Fruit fly (Drosophila melanogaster) S2 (cell line): Measurements from ENCODE around the gene vrs.

Experiments used
- CG8478 ChIP-seq: fragments of >200 bp; optimal IDR thresholded peaks from 2 replicates; lab custom pipeline; 2018
- CTCF ChIP-seq, 2 experiments: fragments of >200 bp; optimal IDR thresholded peaks; 2 replicates each; lab custom pipeline; 2018

Gene vrs

DNA sequence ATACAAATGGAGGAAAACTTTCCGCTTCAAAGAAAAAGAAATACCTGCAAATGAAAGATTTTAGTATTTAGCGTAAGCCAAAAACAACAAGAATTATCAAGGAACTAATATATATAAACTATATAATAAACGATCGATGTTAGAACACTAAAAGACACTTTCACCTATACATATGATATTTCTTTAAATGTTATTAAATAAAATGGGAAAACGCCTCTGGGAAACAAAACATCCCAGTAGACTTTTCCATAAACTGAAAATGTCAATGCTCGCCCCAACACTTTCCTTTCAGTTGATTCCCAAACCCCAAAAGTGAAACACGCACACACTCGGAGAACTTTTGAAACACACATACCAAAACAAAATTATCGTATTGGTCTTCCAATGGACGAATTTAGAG, at the start of gene vrs:
Gene vrs, plus strand, starts transcription at position 301 of the 400 bp plus-strand sequence.
- TF ChIP-seq CG8478 (lab: Kevin White, UChicago) (no peak), CTCF (optimal IDR thresholded peaks at IDR 0.05; lab: Kevin White, UChicago) (no peak)

DNA sequence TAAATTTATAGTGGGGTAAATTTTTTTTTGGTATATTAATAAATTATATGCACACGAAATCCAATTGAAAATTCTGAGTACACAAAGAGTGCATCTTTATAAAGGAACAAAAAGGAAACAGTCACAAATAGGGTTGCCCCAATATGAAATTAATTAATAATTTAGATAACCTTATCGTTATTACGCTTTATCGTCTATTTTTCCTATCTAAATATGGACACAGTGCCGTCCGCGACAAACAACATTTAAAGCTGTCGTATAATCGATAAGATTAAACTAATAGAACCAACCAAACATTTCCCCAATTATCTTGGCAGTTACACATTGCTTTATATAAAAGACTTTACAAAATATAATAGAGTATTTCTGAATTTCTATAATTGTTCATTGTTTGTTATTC, 49.4 kb upstream of the vrs start:
- TF ChIP-seq CTCF (optimal IDR thresholded peaks at IDR 0.05; lab: Kevin White, UChicago) (no peak), CG8478 (lab: Kevin White, UChicago) (no peak)

DNA sequence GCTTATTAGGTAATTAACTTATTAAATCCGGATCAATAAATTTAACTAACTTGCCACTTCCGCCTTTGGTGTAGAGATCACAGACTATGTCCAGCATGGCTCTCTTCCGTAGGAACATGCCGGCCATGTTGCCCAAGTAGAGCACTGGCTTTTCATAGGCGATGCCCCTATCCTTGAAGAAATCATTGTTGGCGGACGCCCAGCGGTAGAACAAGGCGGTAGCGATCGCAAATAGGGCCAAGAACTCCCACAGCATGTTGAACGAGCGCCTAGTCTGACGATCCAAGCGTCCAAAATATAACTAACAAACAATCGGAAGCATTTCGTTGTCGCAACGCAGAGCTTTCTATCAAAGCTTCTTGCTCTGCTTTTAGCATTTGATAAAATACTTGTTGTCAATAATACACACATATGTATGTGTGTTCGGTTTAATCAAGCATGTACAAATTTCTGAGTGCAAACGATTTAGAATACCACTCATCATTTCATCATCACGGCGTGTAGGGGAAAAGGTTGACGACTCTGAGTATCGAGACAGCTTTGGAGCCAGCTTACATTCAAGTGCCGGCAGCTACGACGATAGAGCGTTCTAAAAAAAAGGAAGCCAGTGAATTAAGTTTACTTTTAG, 48.7 kb upstream of the vrs start, which contains the start of gene Cyp9f3:
Gene Cyp9f3, minus strand, starts transcription at position 310 of the 628 bp plus-strand sequence.
- TF ChIP-seq CG8478 (lab: Kevin White, UChicago) (no peak), CTCF (optimal IDR thresholded peaks at IDR 0.05; lab: Kevin White, UChicago) (no peak)

DNA sequence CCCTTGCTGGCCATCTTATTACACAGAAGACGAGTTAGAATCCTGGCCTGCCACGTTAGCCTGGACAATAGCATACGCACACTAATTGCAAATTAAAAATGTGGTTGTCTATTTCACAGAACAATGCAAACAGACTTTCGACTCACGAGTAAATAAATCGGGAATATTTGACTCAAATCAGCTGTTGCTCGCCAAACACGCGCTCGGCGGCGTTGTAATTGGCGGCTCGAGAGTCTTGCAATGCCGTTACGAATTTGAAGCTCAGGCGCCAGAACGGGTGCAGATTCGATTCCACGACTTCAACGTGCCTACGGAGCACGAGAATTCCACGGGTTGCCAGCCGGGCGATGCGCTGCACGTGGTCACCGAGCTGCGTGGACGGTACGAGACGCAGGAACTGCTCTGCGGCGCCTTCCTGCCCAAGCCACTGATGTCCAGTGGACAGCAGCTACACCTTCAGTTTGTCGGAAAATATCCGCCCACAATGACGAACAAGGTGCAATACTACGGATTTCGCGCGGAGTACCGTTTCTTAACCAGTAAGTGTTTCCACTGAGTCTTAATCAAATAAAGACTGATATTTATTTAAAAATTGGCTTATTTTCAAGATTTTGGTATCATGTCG, 45.7 kb upstream of the vrs start, which contains the start of gene DNAlig3:
Gene DNAlig3, minus strand, starts transcription at position 168 of the 625 bp plus-strand sequence.
- no peak for TF ChIP-seq CG8478 (lab: Kevin White, UChicago)
- peak; percentile 6 to 13 for TF ChIP-seq CTCF (optimal IDR thresholded peaks at IDR 0.05; lab: Kevin White, UChicago)

DNA sequence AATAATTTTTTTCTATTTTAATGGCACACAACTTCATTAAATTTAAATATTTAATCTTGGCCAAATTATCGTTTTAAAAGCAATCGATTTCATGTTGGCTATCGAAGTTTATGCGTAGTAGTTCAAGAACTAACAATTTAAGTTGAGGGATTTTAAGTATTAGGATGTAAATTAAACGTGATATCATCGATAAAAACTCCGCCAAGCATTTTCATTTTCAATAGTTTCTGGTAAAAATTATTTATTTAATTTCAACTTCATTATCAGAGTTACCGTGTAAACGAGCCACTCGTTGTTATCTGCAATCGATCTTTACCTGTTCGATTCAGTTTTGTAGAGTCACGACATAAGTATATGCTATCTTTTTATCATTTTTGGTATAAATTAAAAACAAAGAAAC, 44.5 kb upstream of the vrs start:
- TF ChIP-seq CG8478 (lab: Kevin White, UChicago): no peak
- no peak for TF ChIP-seq CTCF (optimal IDR thresholded peaks at IDR 0.05; lab: Kevin White, UChicago)

DNA sequence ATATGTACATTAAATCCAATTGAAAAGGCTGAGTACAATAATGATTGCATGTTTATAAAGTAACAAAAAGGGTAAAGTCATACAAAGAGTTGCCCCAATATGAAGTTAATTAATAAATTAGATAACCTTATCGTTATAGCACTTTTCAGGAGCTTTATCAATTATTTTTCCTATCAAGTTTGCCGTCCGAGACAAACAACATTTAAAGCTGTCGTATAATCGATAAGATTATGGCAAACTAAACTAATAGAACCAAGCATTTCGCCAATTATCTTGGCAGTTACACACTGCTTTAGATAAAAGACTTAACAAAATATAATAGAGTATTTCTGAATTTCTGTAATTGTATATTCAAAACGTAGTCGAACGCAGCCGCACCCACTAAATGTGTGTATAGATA, 42.3 kb upstream of the vrs start:
- TF ChIP-seq CG8478 (lab: Kevin White, UChicago) (no peak), CTCF (optimal IDR thresholded peaks at IDR 0.05; lab: Kevin White, UChicago) (no peak)

DNA sequence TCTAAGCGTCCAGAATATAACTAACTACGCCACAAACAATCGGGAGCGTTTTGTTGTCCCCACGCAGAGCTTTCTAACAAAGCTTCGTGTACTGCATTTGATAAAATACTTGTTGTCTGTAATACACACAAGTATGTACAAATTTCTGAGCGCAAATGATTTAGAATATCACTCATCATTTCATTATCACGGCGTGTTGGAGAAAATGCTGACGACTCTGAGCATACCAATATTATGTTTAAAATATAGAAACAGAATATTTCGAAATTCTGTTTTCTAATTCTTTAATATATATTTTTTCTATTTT, 41.6 kb upstream of the vrs start, which contains the start of gene Cyp9f2:
Gene Cyp9f2, minus strand, starts transcription at position 101 of the 307 bp plus-strand sequence.
- TF ChIP-seq CTCF (optimal IDR thresholded peaks at IDR 0.05; lab: Kevin White, UChicago): no peak
- no peak for TF ChIP-seq CG8478 (lab: Kevin White, UChicago)

DNA sequence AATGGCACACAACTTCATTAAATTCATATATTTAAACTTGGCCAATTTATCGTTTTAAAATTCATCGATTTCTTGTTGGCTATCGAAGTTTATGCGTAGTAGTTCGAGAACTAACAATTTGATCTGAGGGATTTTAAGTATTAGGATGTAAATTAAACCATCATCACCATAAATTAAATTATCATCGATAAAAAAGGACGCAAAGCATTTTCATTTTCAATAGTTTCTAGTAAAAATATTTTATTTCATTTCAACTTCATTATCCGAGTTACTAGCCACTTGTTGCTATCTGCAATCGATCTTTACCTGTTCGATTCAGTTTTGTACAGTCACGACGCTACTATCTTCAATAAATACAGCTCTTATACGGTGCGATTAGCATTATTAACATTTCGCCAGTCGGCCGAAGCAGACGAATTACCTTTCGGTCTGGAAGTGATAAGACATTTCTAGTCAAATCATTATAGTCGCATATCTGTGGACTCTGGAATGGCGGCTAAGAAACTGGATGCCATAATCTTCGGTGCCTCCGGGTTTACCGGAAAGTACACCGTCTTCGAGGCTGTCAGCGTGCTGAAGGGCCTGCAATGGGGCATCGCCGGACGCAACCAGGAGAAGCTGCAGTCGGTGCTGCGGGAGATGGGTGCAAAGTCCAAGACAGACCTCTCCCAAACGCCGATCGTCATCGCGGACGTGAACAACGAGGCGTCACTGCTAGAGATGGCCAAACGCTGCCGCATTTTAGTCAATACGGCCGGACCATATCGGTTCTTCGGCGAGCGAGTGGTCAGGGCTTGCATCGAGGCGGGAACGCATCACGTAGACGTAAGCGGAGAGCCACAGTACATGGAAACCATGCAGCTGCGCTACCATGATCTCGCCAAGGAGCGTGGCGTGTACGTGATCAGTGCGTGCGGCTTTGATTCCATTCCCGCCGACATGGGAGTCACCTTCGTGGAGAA, 40.9 kb upstream of the vrs start, which contains the start of gene CG5167:
Gene CG5167, plus strand, starts transcription at position 298 of the 962 bp plus-strand sequence.
- TF ChIP-seq CTCF (optimal IDR thresholded peaks at IDR 0.05; lab: Kevin White, UChicago) (no peak), CG8478 (lab: Kevin White, UChicago) (no peak)

DNA sequence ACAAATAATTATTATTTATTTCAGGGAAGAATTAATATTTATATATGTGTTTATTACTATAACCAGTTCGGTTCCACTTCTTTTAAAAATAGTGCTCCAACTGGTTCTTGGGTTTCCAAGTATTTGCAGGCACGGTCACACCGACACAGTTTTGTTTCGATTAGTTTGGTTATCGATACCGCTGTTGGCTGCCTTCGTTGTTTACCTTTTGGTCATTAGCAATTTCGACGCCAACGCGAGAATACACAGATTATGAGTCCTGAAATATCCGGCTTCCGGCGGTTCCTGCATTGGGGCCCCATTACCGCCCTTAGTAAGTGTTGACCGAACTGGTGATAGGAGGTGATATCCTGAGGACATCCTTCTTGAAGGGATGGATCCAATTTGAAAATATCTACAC, 39.3 kb upstream of the vrs start, which contains the start of gene CG5196:
Gene CG5196, plus strand, starts transcription at position 157 of the 400 bp plus-strand sequence.
- no peak for TF ChIP-seq CG8478 (lab: Kevin White, UChicago)
- TF ChIP-seq CTCF (optimal IDR thresholded peaks at IDR 0.05; lab: Kevin White, UChicago): peak in 1 of 2 experiments; percentile 1

DNA sequence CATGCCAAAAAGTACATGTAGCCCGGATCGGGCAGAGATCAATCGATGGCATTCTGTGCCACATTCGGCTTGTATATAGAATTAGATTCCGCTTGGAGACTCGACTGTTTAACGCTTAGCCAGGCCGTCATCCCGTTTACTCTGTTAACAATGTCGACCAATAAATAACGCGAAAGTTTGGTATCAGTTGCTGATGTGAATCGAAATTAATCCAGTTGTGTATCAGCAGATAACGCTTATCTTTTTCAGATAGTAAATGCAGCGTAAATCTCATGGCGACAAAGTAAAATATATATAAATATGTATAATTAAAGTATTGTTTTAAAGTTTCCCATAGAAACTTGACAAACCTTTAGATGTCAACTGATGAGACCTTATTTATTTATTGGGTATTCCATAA, 36.0 kb upstream of the vrs start:
- TF ChIP-seq CTCF (optimal IDR thresholded peaks at IDR 0.05; lab: Kevin White, UChicago) (no peak), CG8478 (lab: Kevin White, UChicago) (no peak)

DNA sequence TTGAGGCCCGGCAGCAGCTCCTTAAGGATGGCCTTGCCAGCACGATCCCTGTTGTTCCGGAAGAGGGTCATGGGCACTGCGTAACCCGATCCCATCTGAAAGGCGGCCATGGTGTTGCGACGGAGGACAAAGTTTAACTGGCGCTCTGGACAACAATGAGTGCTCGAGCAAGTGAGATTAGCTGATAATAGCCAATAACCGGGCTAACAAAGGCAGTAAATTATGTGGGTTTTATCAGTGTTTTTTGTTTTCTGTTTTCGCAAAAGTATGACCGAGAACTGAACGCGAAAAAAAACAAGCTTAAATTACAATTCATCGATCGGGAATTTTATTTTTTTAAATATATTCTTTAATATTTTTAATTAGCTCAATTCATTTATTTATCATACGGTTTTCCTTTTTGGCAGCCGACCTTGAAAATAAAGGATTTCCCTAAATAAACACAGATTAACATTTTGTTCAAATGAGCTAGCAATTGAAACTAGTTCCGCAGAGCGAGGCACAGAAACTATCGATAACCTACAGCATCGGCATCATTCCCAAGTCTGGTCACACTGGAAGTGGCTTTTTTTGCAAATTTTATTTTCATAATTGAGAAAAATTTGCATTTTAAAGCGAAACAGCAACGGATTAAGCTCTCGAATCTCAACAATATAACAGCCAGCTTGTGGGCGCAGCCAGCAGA, 34.0 kb upstream of the vrs start, which contains the start of the genes Dip-C and pps:
Gene Dip-C, minus strand, starts transcription at position 486 of the 685 bp plus-strand sequence.
Gene pps, plus strand, starts transcription at position 555 of the 685 bp plus-strand sequence.
- TF ChIP-seq CTCF (optimal IDR thresholded peaks at IDR 0.05; lab: Kevin White, UChicago) (peak in 1 of 2 experiments; percentile 30), CG8478 (lab: Kevin White, UChicago) (no peak)

DNA sequence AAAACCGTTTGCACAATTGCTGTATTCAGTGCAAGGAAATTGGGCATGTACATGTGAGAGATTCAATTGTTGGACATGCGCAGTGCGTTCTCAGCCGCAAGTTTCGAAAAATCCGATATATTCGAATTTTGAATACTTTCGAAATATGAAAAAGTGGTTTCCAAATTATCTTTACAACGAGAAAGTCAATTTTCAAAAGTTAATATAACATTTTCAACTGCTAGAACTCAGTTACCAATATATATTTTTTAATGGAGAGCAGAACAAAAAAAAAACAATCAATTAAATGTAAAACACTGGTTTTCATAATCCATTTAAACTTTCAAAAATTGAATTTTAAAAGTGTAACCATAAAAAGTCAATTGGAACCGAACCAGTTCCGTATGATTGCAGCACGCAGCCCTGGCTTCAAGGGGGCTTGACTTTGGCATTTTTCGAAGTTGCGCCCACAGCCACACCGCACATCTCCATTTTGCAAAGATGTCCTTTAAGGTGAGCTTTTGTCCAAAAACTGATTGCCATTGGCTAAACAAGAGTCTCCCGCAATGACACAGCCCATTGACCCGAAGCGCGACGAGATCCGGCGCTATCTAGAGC, 25.0 kb upstream of the vrs start, which contains the start of the genes Scgbeta and CG17202:
Gene Scgbeta, minus strand, starts transcription at position 51 of the 597 bp plus-strand sequence.
Gene CG17202, plus strand, starts transcription at position 390 of the 597 bp plus-strand sequence.
- TF ChIP-seq CTCF (optimal IDR thresholded peaks at IDR 0.05; lab: Kevin White, UChicago) (peak; percentile 20 to 23), CG8478 (lab: Kevin White, UChicago) (no peak)

DNA sequence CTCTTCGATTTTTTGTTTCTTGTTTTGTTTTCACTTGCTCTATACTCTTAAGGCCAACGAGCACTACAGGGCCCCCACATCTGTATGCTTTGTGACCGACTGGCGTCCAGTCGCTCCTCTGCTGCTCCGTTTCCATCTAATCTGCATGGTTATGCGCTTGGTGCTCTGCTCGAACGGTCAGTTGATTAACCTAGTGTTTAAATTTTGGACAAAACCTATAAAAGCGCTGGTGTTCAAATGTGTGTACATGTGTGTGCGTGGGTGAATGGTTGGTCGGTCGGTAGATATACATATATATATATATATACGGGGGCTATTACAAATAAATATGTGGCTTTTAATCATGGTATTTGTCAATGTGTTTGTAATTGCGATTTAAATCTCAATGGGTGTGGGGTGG, 23.5 kb upstream of the vrs start:
- TF ChIP-seq CG8478 (lab: Kevin White, UChicago): no peak
- TF ChIP-seq CTCF (optimal IDR thresholded peaks at IDR 0.05; lab: Kevin White, UChicago): no peak
